Fruit fly (Drosophila melanogaster) whole organism, embryonic: ENCODE data around the gene CG34310.
A peak's percentile ranks its signal among the peaks of the same experiment; 100 is the strongest.

Experiments used
- ATbp ChIP-seq: fragments of 200-800 bp; sonication (Bioruptor generic); optimal IDR thresholded peaks from 2 replicates; lab custom pipeline; 2017; ENCODE audit warnings: missing biosample characterization, mild to moderate bottlenecking, missing genetic modification characterization, missing genetic modification reagents
- Antp ChIP-seq: fragments of 200-800 bp; sonication (Bioruptor generic); optimal IDR thresholded peaks from 3 replicates; lab custom pipeline; 2016; ENCODE audit warnings: missing biosample characterization, missing genetic modification characterization
- Awh ChIP-seq: fragments of 200-800 bp; sonication (Bioruptor generic); IDR thresholded peaks from 2 replicates; pipeline ENCODE4, ENCODE4 v1.3.6; 2022; ENCODE audit warnings: missing biosample characterization, missing genetic modification characterization
- B-H2 ChIP-seq: fragments of 200-800 bp; sonication (Bioruptor generic); optimal IDR thresholded peaks from 2 replicates; lab custom pipeline; 2018; ENCODE audit warnings: missing biosample characterization, mild to moderate bottlenecking, missing genetic modification characterization
- CG10654 ChIP-seq: fragments of 200-800 bp; sonication (Bioruptor generic); optimal IDR thresholded peaks from 2 replicates; lab custom pipeline; 2016; ENCODE audit warnings: missing biosample characterization, missing genetic modification characterization
- CG12219 ChIP-seq: fragments of 200-800 bp; sonication (Bioruptor generic); optimal IDR thresholded peaks from 3 replicates; lab custom pipeline; 2018; ENCODE audit warnings: missing biosample characterization, mild to moderate bottlenecking, missing genetic modification characterization
- CG13287 ChIP-seq: fragments of 200-800 bp; sonication (Bioruptor generic); IDR thresholded peaks from 2 replicates; pipeline ENCODE4 v1.3.6; 2022; ENCODE audit warnings: missing biosample characterization, missing genetic modification characterization; ENCODE audit not compliant: partially characterized antibody
- CG14014 ChIP-seq: fragments of 200-800 bp; sonication (Bioruptor generic); IDR thresholded peaks from 2 replicates; pipeline ENCODE4 v1.3.6; 2022; ENCODE audit warnings: missing biosample characterization, missing genetic modification characterization
- CG15269 ChIP-seq: fragments of 200-800 bp; sonication (Bioruptor generic); optimal IDR thresholded peaks from 2 replicates; lab custom pipeline; 2018; ENCODE audit warnings: missing biosample characterization, mild to moderate bottlenecking, missing genetic modification characterization, moderate library complexity
- CG16863 ChIP-seq: fragments of 200-800 bp; sonication (Bioruptor generic); optimal IDR thresholded peaks from 3 replicates; lab custom pipeline; 2016; ENCODE audit warnings: missing biosample characterization, missing genetic modification characterization
- CG2678 ChIP-seq: fragments of 200-800 bp; sonication (Bioruptor generic); optimal IDR thresholded peaks from 3 replicates; lab custom pipeline; 2019; ENCODE audit warnings: missing biosample characterization, mild to moderate bottlenecking, missing genetic modification characterization, moderate library complexity
- CG4328 ChIP-seq: fragments of 200-800 bp; sonication (Bioruptor generic); optimal IDR thresholded peaks from 3 replicates; lab custom pipeline; 2017; ENCODE audit warnings: missing biosample characterization, missing genetic modification reagents, missing genetic modification characterization
- CG43689 ChIP-seq: fragments of 200-800 bp; sonication (Bioruptor generic); IDR thresholded peaks from 2 replicates; pipeline ENCODE4 v1.3.6; 2022; ENCODE audit warnings: missing biosample characterization, missing genetic modification characterization
- CG4707 ChIP-seq: fragments of 200-800 bp; sonication (Bioruptor generic); optimal IDR thresholded peaks from 2 replicates; lab custom pipeline; 2018; ENCODE audit warnings: missing biosample characterization, mild to moderate bottlenecking, missing genetic modification characterization, moderate library complexity
- CG6689 ChIP-seq: fragments of 200-800 bp; sonication (Bioruptor generic); IDR thresholded peaks from 2 replicates; pipeline ENCODE4 v1.3.6; 2022; ENCODE audit warnings: missing biosample characterization, missing genetic modification characterization
- CG8478 ChIP-seq: fragments of >200 bp; optimal IDR thresholded peaks from 2 replicates; lab custom pipeline; 2018
- CG8924 ChIP-seq: fragments of 200-800 bp; optimal IDR thresholded peaks from 3 replicates; lab custom pipeline; 2019; ENCODE audit warnings: missing biosample characterization, mild to moderate bottlenecking, missing genetic modification characterization, moderate library complexity
- CG9609 ChIP-seq: fragments of 200-800 bp; sonication (Bioruptor generic); optimal IDR thresholded peaks from 3 replicates; lab custom pipeline; 2016; ENCODE audit warnings: missing biosample characterization, missing genetic modification characterization
- Dref ChIP-seq: fragments of 200-800 bp; sonication (Bioruptor generic); IDR thresholded peaks from 2 replicates; pipeline ENCODE4 v1.3.6; 2022; ENCODE audit warnings: missing biosample characterization, missing genetic modification characterization
- ERR ChIP-seq: fragments of 200-800 bp; sonication (Bioruptor generic); optimal IDR thresholded peaks from 2 replicates; lab custom pipeline; 2016; ENCODE audit warnings: missing biosample characterization, missing genetic modification characterization
- Fer1 ChIP-seq: fragments of 200-800 bp; sonication (Bioruptor generic); optimal IDR thresholded peaks from 2 replicates; lab custom pipeline; 2017; ENCODE audit warnings: missing biosample characterization, mild to moderate bottlenecking, missing genetic modification characterization
- HLHmδ ChIP-seq: fragments of 200-800 bp; sonication (Bioruptor generic); optimal IDR thresholded peaks from 2 replicates; lab custom pipeline; 2018; ENCODE audit warnings: missing biosample characterization, mild to moderate bottlenecking, missing genetic modification characterization, moderate library complexity
- HmgD ChIP-seq: fragments of 200-800 bp; sonication (Bioruptor generic); optimal IDR thresholded peaks from 3 replicates; lab custom pipeline; 2016; ENCODE audit warnings: missing biosample characterization, missing genetic modification characterization
- Lpt ChIP-seq: fragments of >200 bp; optimal IDR thresholded peaks from 2 replicates; lab custom pipeline; 2018; ENCODE audit warnings: missing biosample characterization, missing genetic modification characterization
- Mes4 ChIP-seq: fragments of 200-800 bp; sonication (Bioruptor generic); optimal IDR thresholded peaks from 2 replicates; lab custom pipeline; 2016; ENCODE audit warnings: missing biosample characterization, missing genetic modification characterization
- NK7.1 ChIP-seq: fragments of 200-800 bp; sonication (Bioruptor generic); optimal IDR thresholded peaks from 3 replicates; lab custom pipeline; 2016; ENCODE audit warnings: missing biosample characterization, missing genetic modification characterization
- Oli ChIP-seq: fragments of 200-800 bp; sonication (Bioruptor generic); optimal IDR thresholded peaks from 2 replicates; lab custom pipeline; 2018; ENCODE audit warnings: missing biosample characterization, mild to moderate bottlenecking, missing genetic modification characterization, moderate library complexity
- Rx ChIP-seq: fragments of 200-800 bp; sonication (Bioruptor generic); IDR thresholded peaks from 2 replicates; pipeline ENCODE4 v1.3.6; 2022; ENCODE audit warnings: missing biosample characterization, missing genetic modification characterization
- amos ChIP-seq: fragments of 200-800 bp; sonication (Bioruptor generic); IDR thresholded peaks from 2 replicates; pipeline ENCODE4 v1.3.6; 2022; ENCODE audit warnings: missing biosample characterization, missing genetic modification characterization; ENCODE audit not compliant: partially characterized antibody
- cad ChIP-seq: fragments of >200 bp; optimal IDR thresholded peaks from 2 replicates; lab custom pipeline; 2017; ENCODE audit warnings: missing biosample characterization, missing genetic modification characterization
- croc ChIP-seq: fragments of 200-800 bp; sonication (Bioruptor generic); conservative IDR thresholded peaks from 3 replicates; pipeline ENCODE4 v1.3.6; 2022; ENCODE audit warnings: missing biosample characterization, missing genetic modification characterization
- exex ChIP-seq: fragments of 200-800 bp; sonication (Bioruptor generic); optimal IDR thresholded peaks from 4 replicates; lab custom pipeline; 2018; ENCODE audit warnings: missing biosample characterization, mild to moderate bottlenecking, missing genetic modification characterization, moderate library complexity
- fd3F ChIP-seq: fragments of 200-800 bp; sonication (Bioruptor generic); optimal IDR thresholded peaks from 2 replicates; lab custom pipeline; 2018; ENCODE audit warnings: missing biosample characterization, mild to moderate bottlenecking, missing genetic modification characterization, moderate library complexity
- gsb-n ChIP-seq: fragments of 200-800 bp; sonication (Bioruptor generic); optimal IDR thresholded peaks from 3 replicates; lab custom pipeline; 2018; ENCODE audit warnings: missing biosample characterization, mild to moderate bottlenecking, missing genetic modification characterization
- mld ChIP-seq: fragments of 200-800 bp; sonication (Bioruptor generic); IDR thresholded peaks from 3 replicates; pipeline ENCODE4 v1.3.6; 2022; ENCODE audit warnings: missing biosample characterization, missing genetic modification characterization; ENCODE audit not compliant: partially characterized antibody
- nerfin-2 ChIP-seq: fragments of 200-800 bp; sonication (Bioruptor generic); IDR thresholded peaks from 2 replicates; pipeline ENCODE4 v1.3.6; 2022; ENCODE audit warnings: missing biosample characterization, missing genetic modification characterization; ENCODE audit not compliant: partially characterized antibody
- pho ChIP-seq: fragments of 200-800 bp; sonication (Bioruptor generic); optimal IDR thresholded peaks from 2 replicates; lab custom pipeline; 2016; ENCODE audit warnings: missing biosample characterization, missing genetic modification characterization
- prd ChIP-seq, 3 experiments: fragments of >200 bp in 2 of 3; fragments of 200-800 bp in 1 of 3; sonication (Bioruptor generic) in 1 of 3; optimal IDR thresholded peaks in 2 of 3; IDR thresholded peaks in 1 of 3; 2 replicates in 2 of 3; 3 replicates in 1 of 3; pipeline versions ENCODE4 v1.3.6 to Lab custom; 2017 to 2022; ENCODE audit warnings: missing biosample characterization in 1 of 3, missing genetic modification characterization in 1 of 3
- sens ChIP-seq: fragments of 200-800 bp; sonication (Bioruptor generic); peaks from one replicate; lab custom pipeline; 2016; ENCODE audit warnings: missing biosample characterization, missing genetic modification characterization
- sisA ChIP-seq: fragments of 200-800 bp; sonication (Bioruptor generic); IDR thresholded peaks from 2 replicates; pipeline ENCODE4 v1.3.6; 2022; ENCODE audit warnings: missing biosample characterization, missing genetic modification characterization
- tna ChIP-seq: fragments of 200-800 bp; sonication (Bioruptor generic); IDR thresholded peaks from 2 replicates; pipeline ENCODE4 v1.3.6; 2022; ENCODE audit warnings: missing biosample characterization, missing genetic modification characterization; ENCODE audit not compliant: partially characterized antibody
- vvl ChIP-seq: fragments of 200-800 bp; sonication (Bioruptor generic); IDR thresholded peaks from 2 replicates; pipeline ENCODE4 v1.3.6; 2022; ENCODE audit warnings: missing biosample characterization, missing genetic modification characterization
- zen ChIP-seq: fragments of 200-800 bp; sonication (Bioruptor generic); optimal IDR thresholded peaks from 3 replicates; lab custom pipeline; 2018; ENCODE audit warnings: missing biosample characterization, mild to moderate bottlenecking, missing genetic modification characterization, moderate library complexity

CG34310 gene

DNA sequence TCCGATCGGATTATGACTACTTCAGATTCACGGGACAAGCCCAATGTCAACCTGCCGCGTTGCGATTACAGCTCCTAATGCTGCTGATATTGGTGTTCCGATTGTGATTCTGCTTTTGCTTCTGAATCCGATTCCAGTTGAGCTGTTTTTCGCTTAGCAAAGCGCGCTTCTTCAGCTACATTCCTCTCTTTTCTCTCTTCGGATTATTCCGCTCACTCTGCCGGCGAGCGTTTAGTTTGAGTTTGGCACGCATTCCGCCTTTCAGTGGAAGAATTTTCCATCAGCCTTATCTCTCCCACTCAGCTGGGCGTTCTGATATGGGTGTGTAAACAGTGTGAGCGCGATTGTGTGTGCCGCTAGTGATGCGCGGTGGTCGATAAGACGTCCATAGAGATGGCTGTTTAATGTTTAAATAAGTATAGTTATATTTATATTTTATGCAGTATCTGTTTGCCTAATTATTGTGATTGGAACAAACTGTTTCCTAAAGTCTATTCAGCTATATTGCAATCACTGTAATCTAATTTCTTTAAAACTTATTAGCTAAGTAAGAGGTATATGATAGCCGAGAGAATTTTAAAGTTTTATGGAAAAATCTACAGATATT lies 4.4 kb downstream of the CG34310 start, which contains the start of gene Galt (continued):
- TF ChIP-seq CG2678: no peak
- TF ChIP-seq sisA: no peak
- no peak for TF ChIP-seq NK7.1 (GFP tag; lab: Kevin White, UChicago)
- TF ChIP-seq Dref (GFP tag; lab: Robert Waterston, UW): peak; percentile 63
- no peak for TF ChIP-seq croc (GFP tag; lab: Robert Waterston, UW)
- peak; percentile 10; the same call in 1 of the 2 replicates for TF ChIP-seq amos (GFP tag; lab: Robert Waterston, UW)
- no peak for TF ChIP-seq CG14014 (GFP tag; lab: Robert Waterston, UW)
- no peak; the same call in 1 of the 2 replicates for TF ChIP-seq Awh (GFP tag; lab: Robert Waterston, UW)
- peak; percentile 31 for TF ChIP-seq ERR (GFP tag; lab: Kevin White, UChicago)
- peak; percentile 51; the same call in 1 of the 2 replicates for TF ChIP-seq vvl
- TF ChIP-seq Oli (tag; lab: Kevin White, UChicago): no peak
- TF ChIP-seq CG4707 (GFP tag; lab: Kevin White, UChicago): peak; percentile 2
- TF ChIP-seq tna (GFP tag; lab: Robert Waterston, UW): peak; percentile 76; the same call in 1 of the 2 replicates
- TF ChIP-seq zen (tag; lab: Kevin White, UChicago): no peak
- no peak for TF ChIP-seq CG9609 (GFP tag; lab: Kevin White, UChicago)
- no peak for TF ChIP-seq Mes4
- peak; percentile 90 for TF ChIP-seq sens (GFP tag; lab: Kevin White, UChicago)
- no peak for TF ChIP-seq pho (GFP tag; lab: Kevin White, UChicago)
- no peak for TF ChIP-seq cad
- TF ChIP-seq ATbp (GFP tag; lab: Kevin White, UChicago): no peak
- TF ChIP-seq CG8924 (tag; lab: Kevin White, UChicago): peak; percentile 69
- no peak for TF ChIP-seq CG10654 (GFP tag; lab: Kevin White, UChicago)
- TF ChIP-seq Fer1: peak; percentile 68
- TF ChIP-seq CG12219 (GFP tag; lab: Kevin White, UChicago): no peak
- TF ChIP-seq prd (optimal IDR thresholded peaks at IDR 0.05; lab: Kevin White, UChicago): no peak
- 0 out of 3 replicates have a peak, but pooled peaks have one; percentile 36 for TF ChIP-seq prd (GFP tag; IDR thresholded peaks at IDR 0.05; lab: Robert Waterston, UW)
- TF ChIP-seq gsb-n (tag; lab: Kevin White, UChicago): peak; percentile 19
- TF ChIP-seq B-H2 (GFP tag; lab: Kevin White, UChicago): peak; percentile 44
- no peak for TF ChIP-seq Lpt (GFP tag; lab: Kevin White, UChicago)
- no peak for TF ChIP-seq Rx
- TF ChIP-seq fd3F (GFP tag; lab: Kevin White, UChicago): peak; percentile 11
- TF ChIP-seq mld (GFP tag; lab: Robert Waterston, UW): peak; percentile 47; the same call in 1 of the 3 replicates
- TF ChIP-seq CG43689 (GFP tag; lab: Robert Waterston, UW): no peak
- no peak for TF ChIP-seq HmgD (GFP tag; lab: Kevin White, UChicago)
- TF ChIP-seq exex: peak; percentile 66
- TF ChIP-seq CG4328 (GFP tag; lab: Kevin White, UChicago): peak; percentile 39
- TF ChIP-seq CG16863: no peak
- no peak for TF ChIP-seq CG6689 (GFP tag; lab: Robert Waterston, UW)
- TF ChIP-seq HLHmδ (GFP tag; lab: Kevin White, UChicago): peak; percentile 54
- peak; percentile 86 for TF ChIP-seq nerfin-2 (GFP tag; lab: Robert Waterston, UW)
- peak; percentile 81 for TF ChIP-seq CG13287 (GFP tag; lab: Robert Waterston, UW)
- TF ChIP-seq CG8478 (lab: Kevin White, UChicago): no peak
- TF ChIP-seq Antp: no peak
- no peak for TF ChIP-seq CG15269 (tag; lab: Kevin White, UChicago)
